Worm (Caenorhabditis elegans) whole organism, L3 larva: Measurements from ENCODE around the gene nlp-64.

Source experiments
- R02D3.7 ChIP-seq: fragments of 150-350 bp; optimal IDR thresholded peaks from 2 replicates; lab custom pipeline; 2014; ENCODE audit warnings: missing biosample characterization, missing genetic modification characterization
- ZK546.5 ChIP-seq: sonication (generic microtip); optimal IDR thresholded peaks from 2 replicates; lab custom pipeline; 2017; ENCODE audit warnings: missing biosample characterization, missing genetic modification characterization
- aly-2 ChIP-seq: fragments of 150-350 bp; optimal IDR thresholded peaks from 2 replicates; lab custom pipeline; 2014; ENCODE audit warnings: missing biosample characterization, missing genetic modification characterization
- ama-1 ChIP-seq: fragments of 150-350 bp; optimal IDR thresholded peaks from 2 replicates; lab custom pipeline; 2018
- ceh-28 ChIP-seq: fragments of 150-350 bp; optimal IDR thresholded peaks from 2 replicates; lab custom pipeline; 2014; ENCODE audit warnings: missing biosample characterization, missing genetic modification reagents, missing genetic modification characterization
- ceh-82 ChIP-seq: fragments of 150-350 bp; optimal IDR thresholded peaks from 2 replicates; lab custom pipeline; 2014; ENCODE audit warnings: missing biosample characterization, missing genetic modification characterization
- ceh-9 ChIP-seq: sonication (generic microtip); optimal IDR thresholded peaks from 2 replicates; lab custom pipeline; 2018; ENCODE audit warnings: missing biosample characterization, missing genetic modification characterization
- daf-12 ChIP-seq: fragments of 150-350 bp; optimal IDR thresholded peaks from 2 replicates; lab custom pipeline; 2014; ENCODE audit warnings: missing biosample characterization, missing genetic modification reagents, missing genetic modification characterization
- egl-27 ChIP-seq: sonication (generic microtip); optimal IDR thresholded peaks from 4 replicates; lab custom pipeline; 2017; ENCODE audit warnings: missing biosample characterization, missing genetic modification reagents, missing genetic modification characterization
- egl-5 ChIP-seq: fragments of 150-350 bp; optimal IDR thresholded peaks from 2 replicates; lab custom pipeline; 2017; ENCODE audit warnings: missing biosample characterization, missing genetic modification reagents, missing genetic modification characterization, inconsistent platforms
- elt-1 ChIP-seq: fragments of 150-350 bp; optimal IDR thresholded peaks from 2 replicates; lab custom pipeline; 2014; ENCODE audit warnings: missing biosample characterization, missing genetic modification characterization
- elt-2 ChIP-seq: sonication (generic microtip); optimal IDR thresholded peaks from 2 replicates; lab custom pipeline; 2016; ENCODE audit warnings: missing genetic modification reagents, mild to moderate bottlenecking, missing genetic modification characterization, missing compliant biosample characterization
- elt-3 ChIP-seq, 3 experiments: fragments of 150-350 bp in 1 of 3; sonication (generic microtip) in 2 of 3; optimal IDR thresholded peaks; 2 replicates in 2 of 3; 4 replicates in 1 of 3; lab custom pipeline; 2014 to 2017; ENCODE audit warnings: missing biosample characterization in 3 of 3, missing genetic modification characterization in 3 of 3
- eor-1 ChIP-seq, 2 experiments: fragments of 150-350 bp; optimal IDR thresholded peaks; 2 replicates each; lab custom pipeline; 2014 to 2018; ENCODE audit warnings: missing biosample characterization in 2 of 2, missing genetic modification characterization in 2 of 2
- fkh-10 ChIP-seq: sonication (generic microtip); optimal IDR thresholded peaks from 2 replicates; lab custom pipeline; 2017; ENCODE audit warnings: missing biosample characterization, missing genetic modification reagents, missing genetic modification characterization
- fkh-2 ChIP-seq: fragments of 150-350 bp; optimal IDR thresholded peaks from 2 replicates; lab custom pipeline; 2014; ENCODE audit warnings: missing biosample characterization, missing genetic modification reagents, missing genetic modification characterization
- fos-1 ChIP-seq: fragments of 150-350 bp; optimal IDR thresholded peaks from 2 replicates; lab custom pipeline; 2014; ENCODE audit warnings: missing biosample characterization, missing genetic modification characterization
- jun-1 ChIP-seq: fragments of 150-350 bp; optimal IDR thresholded peaks from 2 replicates; lab custom pipeline; 2014; ENCODE audit warnings: missing biosample characterization, missing genetic modification reagents, missing genetic modification characterization
- lin-15B ChIP-seq: fragments of 150-350 bp; optimal IDR thresholded peaks from 2 replicates; lab custom pipeline; 2014; ENCODE audit warnings: missing biosample characterization, missing genetic modification characterization
- lin-39 ChIP-seq: fragments of 150-350 bp; optimal IDR thresholded peaks from 2 replicates; lab custom pipeline; 2018; ENCODE audit warnings: missing biosample characterization, missing genetic modification reagents, missing genetic modification characterization
- lsy-12 ChIP-seq: sonication (generic microtip); optimal IDR thresholded peaks from 2 replicates; lab custom pipeline; 2016; ENCODE audit warnings: mild to moderate bottlenecking, missing genetic modification characterization, missing compliant biosample characterization
- mdl-1 ChIP-seq: fragments of 150-350 bp; optimal IDR thresholded peaks from 2 replicates; lab custom pipeline; 2014; ENCODE audit warnings: missing biosample characterization, missing genetic modification characterization
- mml-1 ChIP-seq: fragments of 150-350 bp; sonication (generic microtip); optimal IDR thresholded peaks from 3 replicates; lab custom pipeline; 2014; ENCODE audit warnings: missing biosample characterization, missing genetic modification characterization
- nfya-1 ChIP-seq: sonication (generic microtip); optimal IDR thresholded peaks from 2 replicates; lab custom pipeline; 2017; ENCODE audit warnings: missing genetic modification characterization, mild to moderate bottlenecking, missing compliant biosample characterization, antibody characterized with exemption, moderate library complexity; ENCODE audit not compliant: insufficient read depth
- nhr-11 ChIP-seq: fragments of 150-350 bp; optimal IDR thresholded peaks from 2 replicates; lab custom pipeline; 2014; ENCODE audit warnings: missing biosample characterization, missing genetic modification characterization
- nhr-12 ChIP-seq: fragments of 150-350 bp; optimal IDR thresholded peaks from 2 replicates; lab custom pipeline; 2014; ENCODE audit warnings: missing biosample characterization, missing genetic modification characterization
- nhr-23 ChIP-seq: fragments of 150-350 bp; optimal IDR thresholded peaks from 2 replicates; lab custom pipeline; 2014; ENCODE audit warnings: missing biosample characterization, missing genetic modification reagents, missing genetic modification characterization
- nhr-25 ChIP-seq: sonication (generic microtip); optimal IDR thresholded peaks from 2 replicates; lab custom pipeline; 2017; ENCODE audit warnings: missing biosample characterization, missing genetic modification characterization
- nhr-28 ChIP-seq: fragments of 150-350 bp; optimal IDR thresholded peaks from 2 replicates; lab custom pipeline; 2014; ENCODE audit warnings: missing biosample characterization, missing genetic modification characterization
- nhr-43 ChIP-seq: sonication (generic microtip); optimal IDR thresholded peaks from 2 replicates; lab custom pipeline; 2016; ENCODE audit warnings: mild to moderate bottlenecking, missing genetic modification characterization, missing compliant biosample characterization; ENCODE audit not compliant: poor library complexity, severe bottlenecking
- nhr-67 ChIP-seq: fragments of 150-350 bp; optimal IDR thresholded peaks from 2 replicates; lab custom pipeline; 2014; ENCODE audit warnings: missing biosample characterization, missing genetic modification characterization
- nhr-76 ChIP-seq: fragments of 150-350 bp; sonication (generic microtip); optimal IDR thresholded peaks from 5 replicates; lab custom pipeline; 2014; ENCODE audit warnings: missing biosample characterization, missing genetic modification characterization
- nhr-77 ChIP-seq: fragments of 150-350 bp; optimal IDR thresholded peaks from 2 replicates; lab custom pipeline; 2014; ENCODE audit warnings: missing biosample characterization, missing genetic modification characterization
- pqm-1 ChIP-seq: fragments of 150-350 bp; optimal IDR thresholded peaks from 2 replicates; lab custom pipeline; 2017; ENCODE audit warnings: missing biosample characterization, missing genetic modification characterization, inconsistent platforms
- sea-2 ChIP-seq: fragments of 150-350 bp; sonication (generic microtip); optimal IDR thresholded peaks from 4 replicates; lab custom pipeline; 2014; ENCODE audit warnings: missing biosample characterization, missing genetic modification reagents, missing genetic modification characterization
- skn-1 ChIP-seq: fragments of 150-350 bp; optimal IDR thresholded peaks from 2 replicates; lab custom pipeline; 2014; ENCODE audit warnings: missing biosample characterization, missing genetic modification characterization
- snpc-4 ChIP-seq: fragments of 150-350 bp; optimal IDR thresholded peaks from 2 replicates; lab custom pipeline; 2014; ENCODE audit warnings: missing biosample characterization, missing genetic modification characterization
- unc-39 ChIP-seq: sonication (generic microtip); optimal IDR thresholded peaks from 4 replicates; lab custom pipeline; 2017; ENCODE audit warnings: missing biosample characterization, missing genetic modification characterization
- zag-1 ChIP-seq: fragments of 150-350 bp; optimal IDR thresholded peaks from 2 replicates; lab custom pipeline; 2014; ENCODE audit warnings: missing biosample characterization, missing genetic modification characterization
- ztf-11 ChIP-seq: fragments of 150-350 bp; optimal IDR thresholded peaks from 2 replicates; lab custom pipeline; 2014; ENCODE audit warnings: missing biosample characterization, missing genetic modification characterization
- ztf-4 ChIP-seq: fragments of 150-350 bp; optimal IDR thresholded peaks from 2 replicates; lab custom pipeline; 2014; ENCODE audit warnings: missing biosample characterization, missing genetic modification characterization

The nlp-64 gene

ce11 chrX:311211-311610, at the start of gene nlp-64:
Gene nlp-64, minus strand, starts transcription at chrX:311311.
- no peak for TF ChIP-seq fkh-10 (GFP tag; lab: Kevin White, UChicago)
- TF ChIP-seq ZK546.5 (tag; lab: Kevin White, UChicago), result no peak
- TF ChIP-seq sea-2 (GFP tag; lab: Kevin White, UChicago), result no peak
- TF ChIP-seq daf-12 (tag; lab: Kevin White, UChicago), result no peak
- no peak for TF ChIP-seq ztf-4 (tag; lab: Kevin White, UChicago)
- TF ChIP-seq egl-27, result no peak
- no peak for TF ChIP-seq pqm-1 (tag; lab: Kevin White, UChicago)
- TF ChIP-seq nhr-11, result no peak
- no peak for TF ChIP-seq zag-1
- no peak for TF ChIP-seq lin-39 (tag; lab: Kevin White, UChicago)
- no peak for TF ChIP-seq elt-1
- TF ChIP-seq ceh-9 (tag; lab: Kevin White, UChicago), result no peak
- no peak for TF ChIP-seq nhr-12 (tag; lab: Kevin White, UChicago)
- TF ChIP-seq unc-39 (tag; lab: Kevin White, UChicago), result no peak
- TF ChIP-seq nhr-77 (tag; lab: Kevin White, UChicago), result no peak
- TF ChIP-seq fos-1 (tag; lab: Kevin White, UChicago), result no peak
- no peak for TF ChIP-seq aly-2 (tag; lab: Kevin White, UChicago)
- no peak for TF ChIP-seq ama-1 (lab: Kevin White, UChicago)

DNA sequence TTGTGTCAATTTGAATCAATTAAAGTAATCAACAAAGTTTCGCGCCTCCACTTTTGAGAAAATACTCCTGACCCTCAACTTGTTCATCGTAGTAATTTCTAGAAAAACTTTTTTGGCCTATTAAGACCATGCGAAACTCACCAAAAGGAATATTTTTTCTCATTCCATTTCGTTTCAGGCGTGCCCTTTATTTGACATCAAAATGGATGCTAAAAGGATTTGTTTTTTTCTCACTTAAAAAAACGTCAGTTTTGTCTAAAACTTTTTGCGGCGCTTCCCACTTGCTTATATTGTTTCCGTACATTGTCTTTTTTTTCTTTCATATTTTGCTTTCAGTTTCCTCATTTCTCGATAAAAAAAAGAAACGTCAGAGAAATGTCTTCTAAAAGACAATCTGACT, 49.4 kb upstream of the nlp-64 start, which contains the start of gene C04E7.5:
Gene C04E7.5 (plus strand): TSS at position 301 of the 400 bp plus-strand sequence.
- no peak for TF ChIP-seq snpc-4 (tag; lab: Kevin White, UChicago)
- no peak for TF ChIP-seq zag-1
- no peak for TF ChIP-seq nhr-77 (tag; lab: Kevin White, UChicago)
- no peak for TF ChIP-seq sea-2 (GFP tag; lab: Kevin White, UChicago)
- TF ChIP-seq fkh-10 (GFP tag; lab: Kevin White, UChicago), result no peak
- no peak for TF ChIP-seq nhr-25
- TF ChIP-seq ZK546.5 (tag; lab: Kevin White, UChicago), result no peak
- TF ChIP-seq lin-39 (tag; lab: Kevin White, UChicago), result no peak
- TF ChIP-seq ztf-4 (tag; lab: Kevin White, UChicago), result no peak
- TF ChIP-seq nhr-11, result no peak
- no peak for TF ChIP-seq egl-5 (tag; lab: Kevin White, UChicago)
- no peak for TF ChIP-seq ceh-9 (tag; lab: Kevin White, UChicago)
- no peak for TF ChIP-seq egl-27
- no peak for TF ChIP-seq nhr-12 (tag; lab: Kevin White, UChicago)
- no peak for TF ChIP-seq nhr-67 (tag; lab: Kevin White, UChicago)
- TF ChIP-seq skn-1 (tag; lab: Kevin White, UChicago), result no peak

- TF ChIP-seq ztf-4 (tag; lab: Kevin White, UChicago), result no peak
- no peak for TF ChIP-seq lin-39 (tag; lab: Kevin White, UChicago)
- TF ChIP-seq lsy-12, result no peak
- no peak for TF ChIP-seq egl-27
- no peak for TF ChIP-seq nhr-43 (tag; lab: Kevin White, UChicago)
These were observed 46.7 kb upstream of the nlp-64 start, which contains the start of gene C04E7.1 for ce11 chrX:357792-358191. Gene C04E7.1, plus strand, starts transcription at chrX:358092.

DNA sequence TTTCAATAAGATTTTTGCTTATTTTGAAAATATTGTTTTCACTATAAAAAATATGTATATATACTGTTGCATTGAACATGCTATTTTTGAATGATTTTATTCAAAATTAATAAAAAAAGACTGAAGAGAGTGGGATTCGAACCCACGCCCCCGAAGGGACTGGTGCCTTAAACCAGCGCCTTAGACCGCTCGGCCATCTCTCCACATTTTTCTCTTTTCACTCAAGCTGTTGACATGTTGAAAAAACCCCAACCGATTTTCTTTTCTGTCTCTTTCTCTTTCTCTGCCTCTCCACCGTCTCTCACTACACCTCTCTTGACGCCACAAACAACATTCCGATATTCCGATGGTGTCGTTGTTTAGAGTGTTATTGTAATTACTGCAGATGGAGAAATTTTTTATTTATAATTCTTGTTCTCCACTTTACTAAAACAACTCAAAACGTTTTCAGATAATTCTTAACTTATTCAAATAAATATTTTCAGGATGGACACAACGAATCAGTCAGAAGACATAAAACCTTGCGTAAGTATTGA, 42.1 kb upstream of the nlp-64 start, which contains the start of gene sor-3:
Gene sor-3 (plus strand): TSS at position 486 of the 536 bp plus-strand sequence.
- TF ChIP-seq skn-1 (tag; lab: Kevin White, UChicago) (peak; percentile 85), egl-27 (peak; percentile 42), nhr-43 (tag; lab: Kevin White, UChicago) (peak; percentile 75), unc-39 (tag; lab: Kevin White, UChicago) (no peak), ceh-28 (tag; lab: Kevin White, UChicago) (peak; percentile 20), sea-2 (GFP tag; lab: Kevin White, UChicago) (no peak), ceh-9 (tag; lab: Kevin White, UChicago) (no peak), nhr-23 (peak; percentile 67), ztf-11 (tag; lab: Kevin White, UChicago) (no peak), nhr-11 (peak; percentile 28), ztf-4 (tag; lab: Kevin White, UChicago) (no peak), mml-1 (tag; lab: Kevin White, UChicago) (no peak), R02D3.7 (tag; lab: Kevin White, UChicago) (no peak), nhr-28 (peak; percentile 64), nfya-1 (tag; lab: Kevin White, UChicago) (peak; percentile 87), nhr-77 (tag; lab: Kevin White, UChicago) (no peak), zag-1 (no peak), daf-12 (tag; lab: Kevin White, UChicago) (no peak), pqm-1 (tag; lab: Kevin White, UChicago) (peak; percentile 50), lsy-12 (peak; percentile 38), lin-15B (tag; lab: Kevin White, UChicago) (peak; percentile 53), snpc-4 (tag; lab: Kevin White, UChicago) (peak; percentile 36), elt-3 (tag; optimal IDR thresholded peaks at IDR 0.05; lab: Kevin White, UChicago) (no peak), nhr-25 (peak; percentile 71), fkh-2 (tag; lab: Kevin White, UChicago) (no peak), mdl-1 (tag; lab: Kevin White, UChicago) (peak; percentile 52), egl-5 (tag; lab: Kevin White, UChicago) (peak; percentile 71), ama-1 (lab: Kevin White, UChicago) (no peak), ZK546.5 (tag; lab: Kevin White, UChicago) (no peak), aly-2 (tag; lab: Kevin White, UChicago) (no peak), jun-1 (tag; lab: Kevin White, UChicago) (peak; percentile 69), lin-39 (tag; lab: Kevin White, UChicago) (peak; percentile 79), elt-2 (tag; lab: Kevin White, UChicago) (peak; percentile 61), ceh-82 (peak; percentile 67), eor-1 (tag; optimal IDR thresholded peaks at IDR 0.05; lab: Kevin White, UChicago) (no peak), elt-1 (no peak), nhr-76 (tag; lab: Kevin White, UChicago) (no peak)
